Fruit fly (Drosophila melanogaster) whole organism, pupa: ENCODE measurements around the gene pyd.

Source experiments
- CG12605 ChIP-seq: fragments of 200-800 bp; sonication (Bioruptor generic); IDR thresholded peaks from 2 replicates; pipeline ENCODE4 v1.3.6; 2022; ENCODE audit warnings: missing biosample characterization, missing genetic modification characterization
- CG14655 ChIP-seq: fragments of 200-800 bp; sonication (Bioruptor generic); optimal IDR thresholded peaks from 3 replicates; lab custom pipeline; 2017; ENCODE audit warnings: mild to moderate bottlenecking, missing biosample characterization, missing genetic modification reagents, missing genetic modification characterization
- CG15710 ChIP-seq: fragments of 200-800 bp; sonication (Bioruptor generic); optimal IDR thresholded peaks from 2 replicates; lab custom pipeline; 2018; ENCODE audit warnings: missing biosample characterization, mild to moderate bottlenecking, missing genetic modification characterization, moderate library complexity
- CG17806 ChIP-seq: fragments of 200-800 bp; sonication (Bioruptor generic); optimal IDR thresholded peaks from 2 replicates; lab custom pipeline; 2018; ENCODE audit warnings: missing biosample characterization, mild to moderate bottlenecking, missing genetic modification characterization, moderate library complexity
- CG32121 ChIP-seq: fragments of 200-800 bp; sonication (Bioruptor generic); IDR thresholded peaks from 2 replicates; pipeline ENCODE4 v1.3.6; 2022; ENCODE audit warnings: missing biosample characterization, missing genetic modification characterization
- CG34367 ChIP-seq: fragments of 200-800 bp; sonication (Bioruptor generic); optimal IDR thresholded peaks from 2 replicates; lab custom pipeline; 2018; ENCODE audit warnings: missing biosample characterization, mild to moderate bottlenecking, missing genetic modification characterization
- CG8159 ChIP-seq: fragments of 200-800 bp; sonication (Bioruptor generic); optimal IDR thresholded peaks from 3 replicates; lab custom pipeline; 2018; ENCODE audit warnings: missing biosample characterization, mild to moderate bottlenecking, missing genetic modification characterization, moderate library complexity
- CG9948 ChIP-seq: fragments of 200-800 bp; sonication (Bioruptor generic); optimal IDR thresholded peaks from 2 replicates; lab custom pipeline; 2018; ENCODE audit warnings: missing biosample characterization, mild to moderate bottlenecking, missing genetic modification characterization, moderate library complexity
- EcR ChIP-seq: fragments of 200-800 bp; sonication (Bioruptor generic); optimal IDR thresholded peaks from 3 replicates; lab custom pipeline; 2019; ENCODE audit warnings: missing biosample characterization, missing genetic modification characterization, mild to moderate bottlenecking, moderate library complexity, missing genetic modification reagents
- Ets98B ChIP-seq: fragments of 200-800 bp; sonication (Bioruptor generic); IDR thresholded peaks from 2 replicates; pipeline ENCODE4 v1.3.6; 2022; ENCODE audit warnings: missing biosample characterization, missing genetic modification characterization
- Snoo ChIP-seq: fragments of 200-800 bp; sonication (Bioruptor generic); optimal IDR thresholded peaks from 3 replicates; lab custom pipeline; 2017; ENCODE audit warnings: missing biosample characterization, mild to moderate bottlenecking, missing genetic modification characterization, inconsistent platforms
- fd96Ca ChIP-seq: fragments of 200-800 bp; sonication (Bioruptor generic); IDR thresholded peaks from 3 replicates; pipeline ENCODE4 v1.3.6; 2022; ENCODE audit warnings: missing biosample characterization, missing genetic modification characterization
- gl ChIP-seq: fragments of 200-800 bp; sonication (Bioruptor generic); optimal IDR thresholded peaks from 2 replicates; lab custom pipeline; 2018; ENCODE audit warnings: missing biosample characterization, mild to moderate bottlenecking, missing genetic modification characterization
- rn ChIP-seq: fragments of 200-800 bp; sonication (Bioruptor generic); IDR thresholded peaks from 2 replicates; pipeline ENCODE4 v1.3.6; 2022; ENCODE audit warnings: missing biosample characterization, missing genetic modification characterization

- TF ChIP-seq CG8159 (tag; lab: Kevin White, UChicago), result no peak
- no peak for TF ChIP-seq gl (tag; lab: Kevin White, UChicago)
- TF ChIP-seq Snoo, result no peak
- no peak for TF ChIP-seq CG15710
- no peak for TF ChIP-seq CG9948 (tag; lab: Kevin White, UChicago)
- TF ChIP-seq CG17806, result no peak
- TF ChIP-seq CG14655, result no peak
- TF ChIP-seq CG32121 (GFP tag; lab: Robert Waterston, UW), result no peak
- no peak for TF ChIP-seq CG12605 (GFP tag; lab: Robert Waterston, UW)
- TF ChIP-seq rn (GFP tag; lab: Robert Waterston, UW), result no peak
- no peak for TF ChIP-seq Ets98B (GFP tag; lab: Robert Waterston, UW)
- no peak for TF ChIP-seq CG34367 (tag; lab: Kevin White, UChicago)
- no peak for TF ChIP-seq EcR (GFP tag; lab: Kevin White, UChicago)
- no peak for TF ChIP-seq fd96Ca (GFP tag; lab: Robert Waterston, UW)
These were observed 38.2 kb upstream of the pyd start for dm6 chr3R:8969926-8970306.
